Worm (Caenorhabditis elegans): ENCODE results near the gene R13D11.10.

ce11 chrV:856549-856948 lies 43.5 kb upstream of the R13D11.10 start, which contains the start of gene K09C6.2:
- no peak for TF ChIP-seq snpc-4 (tag; optimal IDR thresholded peaks at IDR 0.05)
- TF ChIP-seq F13H6.1 (tag; optimal IDR thresholded peaks at IDR 0.05) = no peak
- TF ChIP-seq fos-1 (tag; optimal IDR thresholded peaks at IDR 0.05) = no peak
- no peak for TF ChIP-seq aly-2 (tag; optimal IDR thresholded peaks at IDR 0.05)

All from whole organism, L2 larva.